Worm (Caenorhabditis elegans) whole organism, L1 larva: ENCODE data around the gene spp-10.
A peak's percentile ranks its signal among the peaks of the same experiment; 100 is the strongest.

ENCODE experiments used
- C34B4.2 ChIP-seq: sonication (generic microtip); optimal IDR thresholded peaks from 2 replicates; lab custom pipeline; 2017; ENCODE audit warnings: mild to moderate bottlenecking, missing genetic modification characterization, missing compliant biosample characterization
- F16B12.6 ChIP-seq: fragments of 150-350 bp; optimal IDR thresholded peaks from 2 replicates; lab custom pipeline; 2014; ENCODE audit warnings: missing biosample characterization, missing genetic modification characterization
- Y116A8C.19 ChIP-seq: sonication (generic microtip); optimal IDR thresholded peaks from 2 replicates; lab custom pipeline; 2016; ENCODE audit warnings: missing compliant biosample characterization, missing genetic modification characterization, borderline replicate concordance
- aha-1 ChIP-seq: fragments of 150-350 bp; optimal IDR thresholded peaks from 2 replicates; lab custom pipeline; 2014; ENCODE audit warnings: missing biosample characterization, missing genetic modification characterization
- alr-1 ChIP-seq: fragments of 200-800 bp; sonication (Bioruptor generic); optimal IDR thresholded peaks from 2 replicates; lab custom pipeline; 2018; ENCODE audit warnings: borderline replicate concordance, mild to moderate bottlenecking, missing genetic modification characterization, missing compliant biosample characterization
- aly-2 ChIP-seq: fragments of 150-350 bp; optimal IDR thresholded peaks from 2 replicates; lab custom pipeline; 2014; ENCODE audit warnings: missing biosample characterization, missing genetic modification characterization
- blmp-1 ChIP-seq: fragments of 150-350 bp; optimal IDR thresholded peaks from 2 replicates; lab custom pipeline; 2014; ENCODE audit warnings: missing biosample characterization, missing genetic modification characterization
- ceh-63 ChIP-seq: fragments of 200-800 bp; sonication (Bioruptor generic); optimal IDR thresholded peaks from 2 replicates; lab custom pipeline; 2018; ENCODE audit warnings: mild to moderate bottlenecking, missing genetic modification characterization, missing compliant biosample characterization
- ceh-88 ChIP-seq: fragments of 200-800 bp; sonication (Bioruptor generic); IDR thresholded peaks from 2 replicates; pipeline ENCODE4 v1.3.6; 2022; ENCODE audit warnings: missing genetic modification characterization, missing compliant biosample characterization
- ceh-90 ChIP-seq: sonication (generic microtip); optimal IDR thresholded peaks from 2 replicates; lab custom pipeline; 2016; ENCODE audit warnings: missing genetic modification characterization, missing compliant biosample characterization
- ces-1 ChIP-seq: fragments of 150-350 bp; optimal IDR thresholded peaks from 2 replicates; lab custom pipeline; 2014; ENCODE audit warnings: missing biosample characterization, missing genetic modification reagents, missing genetic modification characterization
- dsc-1 ChIP-seq: sonication (generic microtip); optimal IDR thresholded peaks from 2 replicates; lab custom pipeline; 2016; ENCODE audit warnings: mild to moderate bottlenecking, missing genetic modification characterization, missing compliant biosample characterization
- efl-3 ChIP-seq: fragments of 200-800 bp; sonication (Bioruptor generic); optimal IDR thresholded peaks from 2 replicates; lab custom pipeline; 2018; ENCODE audit warnings: mild to moderate bottlenecking, missing genetic modification characterization, missing compliant biosample characterization
- egl-13 ChIP-seq: sonication (generic microtip); optimal IDR thresholded peaks from 2 replicates; lab custom pipeline; 2016; ENCODE audit warnings: missing genotype, missing genetic modification reagents, missing genetic modification characterization, missing compliant biosample characterization
- elt-2 ChIP-seq: sonication (generic microtip); optimal IDR thresholded peaks from 2 replicates; lab custom pipeline; 2016; ENCODE audit warnings: missing genetic modification characterization, mild to moderate bottlenecking, inconsistent platforms, missing compliant biosample characterization, missing genetic modification reagents
- fkh-4 ChIP-seq: sonication (generic microtip); optimal IDR thresholded peaks from 2 replicates; lab custom pipeline; 2016; ENCODE audit warnings: missing compliant biosample characterization, missing genetic modification characterization, borderline replicate concordance
- fkh-8 ChIP-seq: sonication (generic microtip); optimal IDR thresholded peaks from 2 replicates; lab custom pipeline; 2016; ENCODE audit warnings: mild to moderate bottlenecking, missing genetic modification characterization, missing compliant biosample characterization
- grh-1 ChIP-seq: fragments of 200-800 bp; sonication (Bioruptor generic); IDR thresholded peaks from 2 replicates; pipeline ENCODE4 v1.3.6; 2022; ENCODE audit warnings: missing genetic modification reagents, missing genetic modification characterization, missing compliant biosample characterization
- hlh-17 ChIP-seq: fragments of 200-800 bp; sonication (Bioruptor generic); optimal IDR thresholded peaks from 2 replicates; lab custom pipeline; 2018; ENCODE audit warnings: missing genetic modification characterization, mild to moderate bottlenecking, missing compliant biosample characterization, moderate library complexity, borderline replicate concordance
- hlh-4 ChIP-seq: sonication (generic microtip); optimal IDR thresholded peaks from 2 replicates; lab custom pipeline; 2016; ENCODE audit warnings: mild to moderate bottlenecking, missing genetic modification characterization, missing compliant biosample characterization
- hpl-2 ChIP-seq: fragments of 150-350 bp; optimal IDR thresholded peaks from 2 replicates; lab custom pipeline; 2014; ENCODE audit warnings: missing biosample characterization, missing genetic modification reagents, missing genetic modification characterization
- irx-1 ChIP-seq: sonication (generic microtip); optimal IDR thresholded peaks from 2 replicates; lab custom pipeline; 2016; ENCODE audit warnings: missing genetic modification characterization, missing compliant biosample characterization
- lin-14 ChIP-seq: fragments of 200-800 bp; sonication (Bioruptor generic); optimal IDR thresholded peaks from 2 replicates; lab custom pipeline; 2018; ENCODE audit warnings: mild to moderate bottlenecking, missing genetic modification characterization, moderate library complexity, missing compliant biosample characterization
- lin-35 ChIP-seq, 2 experiments: fragments of 150-350 bp; optimal IDR thresholded peaks; 2 replicates each; lab custom pipeline; 2014; ENCODE audit warnings: missing biosample characterization in 2 of 2, missing genetic modification characterization in 2 of 2, missing genetic modification reagents in 2 of 2
- mab-9 ChIP-seq: fragments of 200-800 bp; sonication (Bioruptor generic); IDR thresholded peaks from 2 replicates; pipeline ENCODE4 v1.3.6; 2022; ENCODE audit warnings: missing genetic modification reagents, missing genetic modification characterization, missing compliant biosample characterization
- nhr-12 ChIP-seq: sonication (generic microtip); optimal IDR thresholded peaks from 2 replicates; lab custom pipeline; 2017; ENCODE audit warnings: missing biosample characterization, missing genetic modification characterization
- nhr-19 ChIP-seq: fragments of 200-800 bp; sonication (Bioruptor generic); conservative IDR thresholded peaks from 2 replicates; pipeline ENCODE4 v1.3.6; 2022; ENCODE audit warnings: missing genetic modification characterization, missing compliant biosample characterization
- nhr-20 ChIP-seq: sonication (generic microtip); optimal IDR thresholded peaks from 2 replicates; lab custom pipeline; 2016; ENCODE audit warnings: mild to moderate bottlenecking, missing genetic modification characterization, missing compliant biosample characterization
- nhr-237 ChIP-seq: fragments of 150-350 bp; optimal IDR thresholded peaks from 2 replicates; lab custom pipeline; 2014; ENCODE audit warnings: missing biosample characterization, missing genetic modification characterization
- nhr-28 ChIP-seq: fragments of 150-350 bp; optimal IDR thresholded peaks from 2 replicates; lab custom pipeline; 2014; ENCODE audit warnings: missing biosample characterization, missing genetic modification characterization
- nhr-47 ChIP-seq: sonication (generic microtip); optimal IDR thresholded peaks from 2 replicates; lab custom pipeline; 2016; ENCODE audit warnings: mild to moderate bottlenecking, missing genetic modification characterization, moderate library complexity, missing compliant biosample characterization
- nhr-71 ChIP-seq: sonication (generic microtip); optimal IDR thresholded peaks from 2 replicates; lab custom pipeline; 2016; ENCODE audit warnings: mild to moderate bottlenecking, missing genetic modification characterization, moderate library complexity, missing compliant biosample characterization
- nhr-90 ChIP-seq: sonication (generic microtip); optimal IDR thresholded peaks from 2 replicates; lab custom pipeline; 2016; ENCODE audit warnings: mild to moderate bottlenecking, missing genetic modification characterization, missing compliant biosample characterization; ENCODE audit not compliant: poor library complexity
- pag-3 ChIP-seq: sonication (generic microtip); optimal IDR thresholded peaks from 2 replicates; lab custom pipeline; 2017; ENCODE audit warnings: missing genetic modification characterization, mild to moderate bottlenecking, missing compliant biosample characterization, antibody characterized with exemption, borderline replicate concordance; ENCODE audit not compliant: insufficient read depth
- pax-3 ChIP-seq: fragments of 200-800 bp; sonication (Bioruptor generic); optimal IDR thresholded peaks from 2 replicates; lab custom pipeline; 2018; ENCODE audit warnings: mild to moderate bottlenecking, missing genetic modification characterization, moderate library complexity, missing compliant biosample characterization
- pqm-1 ChIP-seq: sonication (generic microtip); optimal IDR thresholded peaks from 3 replicates; lab custom pipeline; 2017; ENCODE audit warnings: missing biosample characterization, missing genetic modification characterization
- rnt-1 ChIP-seq: sonication (generic microtip); optimal IDR thresholded peaks from 2 replicates; lab custom pipeline; 2016; ENCODE audit warnings: mild to moderate bottlenecking, missing genetic modification characterization, moderate library complexity, missing compliant biosample characterization
- skn-1 ChIP-seq: fragments of 150-350 bp; optimal IDR thresholded peaks from 2 replicates; lab custom pipeline; 2014; ENCODE audit warnings: missing biosample characterization, missing genetic modification characterization
- snpc-4 ChIP-seq: fragments of 150-350 bp; optimal IDR thresholded peaks from 2 replicates; lab custom pipeline; 2014; ENCODE audit warnings: missing biosample characterization, missing genetic modification characterization
- snu-23 ChIP-seq: sonication (generic microtip); optimal IDR thresholded peaks from 2 replicates; lab custom pipeline; 2016; ENCODE audit warnings: missing genetic modification characterization, missing compliant biosample characterization
- sptf-1 ChIP-seq: fragments of 150-350 bp; optimal IDR thresholded peaks from 2 replicates; lab custom pipeline; 2014; ENCODE audit warnings: missing biosample characterization, missing genetic modification characterization
- sup-37 ChIP-seq: fragments of 200-800 bp; sonication (Bioruptor generic); optimal IDR thresholded peaks from 2 replicates; lab custom pipeline; 2018; ENCODE audit warnings: mild to moderate bottlenecking, missing genetic modification characterization, missing compliant biosample characterization
- tlp-1 ChIP-seq: fragments of 150-350 bp; optimal IDR thresholded peaks from 2 replicates; lab custom pipeline; 2014; ENCODE audit warnings: missing biosample characterization, missing genetic modification characterization
- unc-30 ChIP-seq: sonication (generic microtip); optimal IDR thresholded peaks from 2 replicates; lab custom pipeline; 2017; ENCODE audit warnings: missing biosample characterization, missing genetic modification characterization
- unc-62 ChIP-seq: fragments of 150-350 bp; optimal IDR thresholded peaks from 2 replicates; lab custom pipeline; 2014; ENCODE audit warnings: missing biosample characterization, missing genetic modification reagents, missing genetic modification characterization
- unc-86 ChIP-seq: sonication (generic microtip); optimal IDR thresholded peaks from 2 replicates; lab custom pipeline; 2016; ENCODE audit warnings: missing genetic modification characterization, missing compliant biosample characterization
- unc-98 ChIP-seq: fragments of 200-800 bp; sonication (Bioruptor generic); IDR thresholded peaks from 2 replicates; pipeline ENCODE4 v1.3.6; 2022; ENCODE audit warnings: missing genetic modification characterization, missing compliant biosample characterization
- vab-15 ChIP-seq: sonication (generic microtip); optimal IDR thresholded peaks from 2 replicates; lab custom pipeline; 2017; ENCODE audit warnings: missing genotype, mild to moderate bottlenecking, missing genetic modification characterization, missing compliant biosample characterization
- zip-4 ChIP-seq: fragments of 200-800 bp; sonication (Bioruptor generic); optimal IDR thresholded peaks from 2 replicates; lab custom pipeline; 2018; ENCODE audit warnings: mild to moderate bottlenecking, missing genetic modification characterization, moderate library complexity, missing compliant biosample characterization
- ztf-4 ChIP-seq: fragments of 150-350 bp; optimal IDR thresholded peaks from 2 replicates; lab custom pipeline; 2014; ENCODE audit warnings: missing biosample characterization, missing genetic modification characterization

Gene spp-10

DNA sequence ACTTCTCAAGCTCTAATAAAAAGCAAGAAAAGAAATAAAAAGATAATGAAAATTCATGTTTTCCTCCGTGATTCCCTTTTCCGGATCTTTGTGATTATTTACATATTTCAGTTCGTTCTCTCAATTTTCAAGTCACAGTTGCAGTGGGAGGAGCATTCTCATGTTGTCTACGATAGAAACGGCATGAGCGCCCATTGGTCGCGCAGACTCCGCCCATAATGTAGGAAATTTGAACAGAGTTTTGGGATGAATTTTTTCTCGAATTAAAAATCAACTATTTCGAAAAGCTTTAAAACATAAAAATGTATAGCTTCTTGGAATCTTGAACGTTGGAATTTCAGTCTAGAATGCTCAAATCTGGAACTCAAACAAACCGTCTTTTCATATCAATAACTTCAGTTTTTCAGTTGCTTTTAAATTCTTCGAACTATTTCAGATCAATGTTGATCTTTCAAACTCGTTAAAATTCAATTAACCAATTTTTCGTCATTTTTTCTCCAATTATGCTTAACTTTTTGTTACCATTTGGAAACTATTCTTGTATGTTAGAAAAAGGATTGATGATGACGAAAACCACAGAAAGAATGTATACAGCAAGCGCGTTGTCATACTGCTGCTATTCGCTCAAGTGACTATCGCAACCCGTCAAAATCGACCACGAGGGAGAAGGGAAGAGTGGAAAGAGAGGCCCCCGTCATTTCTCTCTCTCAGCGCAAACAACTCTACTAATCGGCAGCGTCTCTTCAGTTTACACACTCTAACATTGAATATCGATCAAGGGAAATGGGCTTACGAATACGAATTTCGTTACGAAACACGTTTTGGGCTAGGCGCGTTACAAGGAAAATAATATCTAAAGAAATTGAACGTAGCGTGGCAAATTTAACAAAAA lies 45.2 kb upstream of the spp-10 start (continued):
- TF ChIP-seq lin-35 (GFP tag; optimal IDR thresholded peaks at IDR 0.05; lab: Kevin White, UChicago) (peak; percentile 53 to 65), vab-15 (tag; lab: Kevin White, UChicago) (peak; percentile 58), irx-1 (peak; percentile 21), Y116A8C.19 (no peak), sptf-1 (tag; lab: Kevin White, UChicago) (no peak), F16B12.6 (tag; lab: Kevin White, UChicago) (no peak), hpl-2 (GFP tag; lab: Kevin White, UChicago) (peak; percentile 79), nhr-71 (tag; lab: Kevin White, UChicago) (peak; percentile 82), dsc-1 (tag; lab: Kevin White, UChicago) (peak; percentile 55), nhr-19 (GFP tag; lab: Robert Waterston, UW) (peak; percentile 69), unc-30 (tag; lab: Kevin White, UChicago) (no peak), unc-62 (GFP tag; lab: Kevin White, UChicago) (no peak), lin-14 (GFP tag; lab: Kevin White, UChicago) (peak; percentile 92), egl-13 (tag; lab: Kevin White, UChicago) (peak; percentile 21), alr-1 (tag; lab: Kevin White, UChicago) (no peak), ces-1 (GFP tag; lab: Kevin White, UChicago) (no peak), ceh-88 (GFP tag; lab: Robert Waterston, UW) (peak; percentile 56; the same call in 1 of the 2 replicates), snpc-4 (tag; lab: Kevin White, UChicago) (peak; percentile 77), rnt-1 (tag; lab: Kevin White, UChicago) (peak; percentile 82), sup-37 (GFP tag; lab: Kevin White, UChicago) (no peak), zip-4 (GFP tag; lab: Kevin White, UChicago) (peak; percentile 58), elt-2 (tag; lab: Kevin White, UChicago) (peak; percentile 35), unc-98 (GFP tag; lab: Robert Waterston, UW) (no peak), blmp-1 (tag; lab: Kevin White, UChicago) (peak; percentile 82), fkh-8 (tag; lab: Kevin White, UChicago) (peak; percentile 15), fkh-4 (tag; lab: Kevin White, UChicago) (no peak), pag-3 (tag; lab: Kevin White, UChicago) (no peak), hlh-4 (tag; lab: Kevin White, UChicago) (no peak), nhr-90 (tag; lab: Kevin White, UChicago) (peak; percentile 72), ceh-90 (tag; lab: Kevin White, UChicago) (peak; percentile 3), nhr-28 (tag; lab: Kevin White, UChicago) (no peak), C34B4.2 (peak; percentile 22), snu-23 (GFP tag; lab: Kevin White, UChicago) (peak; percentile 82), pax-3 (tag; lab: Kevin White, UChicago) (peak; percentile 45), mab-9 (GFP tag; lab: Robert Waterston, UW) (0 out of 2 replicates have a peak, but pooled peaks have one; percentile 32), grh-1 (peak; percentile 64), nhr-20 (tag; lab: Kevin White, UChicago) (peak; percentile 78), aly-2 (tag; lab: Kevin White, UChicago) (peak; percentile 72), ztf-4 (peak; percentile 88), nhr-47 (peak; percentile 60), ceh-63 (GFP tag; lab: Kevin White, UChicago) (no peak), efl-3 (GFP tag; lab: Kevin White, UChicago) (no peak), nhr-12 (tag; lab: Kevin White, UChicago) (no peak), nhr-237 (tag; lab: Kevin White, UChicago) (no peak), unc-86 (tag; lab: Kevin White, UChicago) (peak; percentile 47), hlh-17 (GFP tag; lab: Kevin White, UChicago) (peak; percentile 62), pqm-1 (tag; lab: Kevin White, UChicago) (no peak), tlp-1 (no peak), skn-1 (tag; lab: Kevin White, UChicago) (peak; percentile 59), aha-1 (tag; lab: Kevin White, UChicago) (no peak)
